Worm (Caenorhabditis elegans) whole organism, late embryonic: Measurements from ENCODE around the gene atg-7.

Experiments
- C08G9.2 ChIP-seq: sonication (generic microtip); optimal IDR thresholded peaks from 2 replicates; lab custom pipeline; 2016; ENCODE audit warnings: mild to moderate bottlenecking, missing genetic modification characterization, moderate library complexity, missing compliant biosample characterization
- F13H6.1 ChIP-seq: sonication (generic microtip); optimal IDR thresholded peaks from 2 replicates; lab custom pipeline; 2016; ENCODE audit warnings: missing genetic modification characterization, missing compliant biosample characterization
- K02D7.2 ChIP-seq: sonication (generic microtip); optimal IDR thresholded peaks from 2 replicates; lab custom pipeline; 2017; ENCODE audit warnings: mild to moderate bottlenecking, missing genetic modification characterization, missing compliant biosample characterization
- T23F11.4 ChIP-seq: fragments of 200-800 bp; sonication (Bioruptor generic); optimal IDR thresholded peaks from 2 replicates; lab custom pipeline; 2018; ENCODE audit warnings: mild to moderate bottlenecking, missing genetic modification characterization, missing compliant biosample characterization
- ceh-14 ChIP-seq: sonication (generic microtip); optimal IDR thresholded peaks from 2 replicates; lab custom pipeline; 2016; ENCODE audit warnings: missing genotype, missing genetic modification characterization, missing compliant biosample characterization
- ceh-18 ChIP-seq: sonication (generic microtip); optimal IDR thresholded peaks from 2 replicates; lab custom pipeline; 2016; ENCODE audit warnings: missing genetic modification characterization, missing compliant biosample characterization
- ceh-19 ChIP-seq: fragments of 200-800 bp; sonication (Bioruptor generic); optimal IDR thresholded peaks from 2 replicates; lab custom pipeline; 2018; ENCODE audit warnings: mild to moderate bottlenecking, missing genetic modification characterization, missing compliant biosample characterization
- ceh-2 ChIP-seq: sonication (generic microtip); optimal IDR thresholded peaks from 2 replicates; lab custom pipeline; 2016; ENCODE audit warnings: missing genotype, missing genetic modification characterization, missing compliant biosample characterization
- ceh-22 ChIP-seq: sonication (generic microtip); optimal IDR thresholded peaks from 2 replicates; lab custom pipeline; 2017; ENCODE audit warnings: missing biosample characterization, missing genetic modification characterization
- ceh-24 ChIP-seq: sonication (generic microtip); optimal IDR thresholded peaks from 2 replicates; lab custom pipeline; 2016; ENCODE audit warnings: mild to moderate bottlenecking, missing genetic modification characterization, missing compliant biosample characterization
- ceh-30 ChIP-seq: fragments of 150-350 bp; optimal IDR thresholded peaks from 2 replicates; lab custom pipeline; 2014; ENCODE audit warnings: missing biosample characterization, missing genetic modification characterization
- ceh-31 ChIP-seq: sonication (generic microtip); optimal IDR thresholded peaks from 2 replicates; lab custom pipeline; 2016; ENCODE audit warnings: missing genetic modification characterization, missing compliant biosample characterization
- ceh-34 ChIP-seq: sonication (generic microtip); optimal IDR thresholded peaks from 2 replicates; lab custom pipeline; 2016; ENCODE audit warnings: mild to moderate bottlenecking, missing genetic modification characterization, missing compliant biosample characterization
- ceh-6 ChIP-seq: fragments of 200-800 bp; sonication (Bioruptor generic); optimal IDR thresholded peaks from 2 replicates; lab custom pipeline; 2018; ENCODE audit warnings: mild to moderate bottlenecking, missing genetic modification characterization, missing compliant biosample characterization
- ceh-9 ChIP-seq: sonication (generic microtip); optimal IDR thresholded peaks from 2 replicates; lab custom pipeline; 2016; ENCODE audit warnings: mild to moderate bottlenecking, missing genetic modification characterization, inconsistent platforms, missing compliant biosample characterization
- che-1 ChIP-seq: sonication (generic microtip); optimal IDR thresholded peaks from 2 replicates; lab custom pipeline; 2016; ENCODE audit warnings: mild to moderate bottlenecking, missing genetic modification characterization, missing compliant biosample characterization
- dmd-4 ChIP-seq: sonication (generic microtip); optimal IDR thresholded peaks from 2 replicates; lab custom pipeline; 2016; ENCODE audit warnings: borderline replicate concordance, missing genetic modification characterization, missing compliant biosample characterization
- dve-1 ChIP-seq: sonication (generic microtip); optimal IDR thresholded peaks from 2 replicates; lab custom pipeline; 2017; ENCODE audit warnings: antibody characterized with exemption, mild to moderate bottlenecking, missing genetic modification characterization, missing compliant biosample characterization
- elt-2 ChIP-seq: sonication (generic microtip); optimal IDR thresholded peaks from 2 replicates; lab custom pipeline; 2016; ENCODE audit warnings: missing genetic modification reagents, missing genetic modification characterization, missing compliant biosample characterization
- ets-4 ChIP-seq: sonication (generic microtip); optimal IDR thresholded peaks from 2 replicates; lab custom pipeline; 2016; ENCODE audit warnings: missing genetic modification characterization, missing compliant biosample characterization
- fax-1 ChIP-seq: sonication (generic microtip); optimal IDR thresholded peaks from 2 replicates; lab custom pipeline; 2016; ENCODE audit warnings: missing genotype, missing genetic modification characterization, missing compliant biosample characterization
- fkh-10 ChIP-seq: fragments of 150-350 bp; optimal IDR thresholded peaks from 2 replicates; lab custom pipeline; 2014; ENCODE audit warnings: missing biosample characterization, missing genetic modification reagents, missing genetic modification characterization
- fkh-6 ChIP-seq: sonication (generic microtip); optimal IDR thresholded peaks from 2 replicates; lab custom pipeline; 2016; ENCODE audit warnings: missing genetic modification characterization, missing compliant biosample characterization
- gmeb-2 ChIP-seq: sonication (generic microtip); optimal IDR thresholded peaks from 2 replicates; lab custom pipeline; 2016; ENCODE audit warnings: missing genetic modification characterization, inconsistent platforms, missing compliant biosample characterization
- hlh-13 ChIP-seq: fragments of 200-800 bp; sonication (Bioruptor generic); optimal IDR thresholded peaks from 2 replicates; lab custom pipeline; 2018; ENCODE audit warnings: mild to moderate bottlenecking, missing genetic modification characterization, missing compliant biosample characterization
- hlh-15 ChIP-seq: sonication (generic microtip); optimal IDR thresholded peaks from 2 replicates; lab custom pipeline; 2016; ENCODE audit warnings: missing genetic modification characterization, missing compliant biosample characterization
- hlh-30 ChIP-seq: sonication (generic microtip); optimal IDR thresholded peaks from 2 replicates; lab custom pipeline; 2017; ENCODE audit warnings: antibody characterized with exemption, missing genetic modification characterization, missing compliant biosample characterization; ENCODE audit not compliant: insufficient read depth
- hlh-8 ChIP-seq: sonication (generic microtip); optimal IDR thresholded peaks from 2 replicates; lab custom pipeline; 2016; ENCODE audit warnings: missing genotype, missing genetic modification characterization, missing compliant biosample characterization
- lim-6 ChIP-seq: sonication (generic microtip); optimal IDR thresholded peaks from 2 replicates; lab custom pipeline; 2016; ENCODE audit warnings: missing genetic modification characterization, missing compliant biosample characterization
- mec-3 ChIP-seq: sonication (generic microtip); optimal IDR thresholded peaks from 2 replicates; lab custom pipeline; 2016; ENCODE audit warnings: borderline replicate concordance, missing genetic modification characterization, missing compliant biosample characterization
- nfya-1 ChIP-seq: sonication (generic microtip); optimal IDR thresholded peaks from 2 replicates; lab custom pipeline; 2017; ENCODE audit warnings: missing genetic modification characterization, mild to moderate bottlenecking, missing compliant biosample characterization, antibody characterized with exemption, moderate library complexity
- nhr-11 ChIP-seq: fragments of 150-350 bp; optimal IDR thresholded peaks from 2 replicates; lab custom pipeline; 2014; ENCODE audit warnings: missing biosample characterization, missing genetic modification characterization
- pat-9 ChIP-seq: fragments of 200-800 bp; sonication (Bioruptor generic); optimal IDR thresholded peaks from 2 replicates; lab custom pipeline; 2018; ENCODE audit warnings: mild to moderate bottlenecking, missing genetic modification characterization, moderate library complexity, missing compliant biosample characterization
- pax-1 ChIP-seq: fragments of 150-350 bp; optimal IDR thresholded peaks from 2 replicates; lab custom pipeline; 2014; ENCODE audit warnings: missing biosample characterization, missing genetic modification characterization
- pha-2 ChIP-seq: sonication (generic microtip); optimal IDR thresholded peaks from 2 replicates; lab custom pipeline; 2017; ENCODE audit warnings: mild to moderate bottlenecking, missing genetic modification characterization, missing compliant biosample characterization
- pha-4 ChIP-seq: fragments of 150-350 bp; optimal IDR thresholded peaks from 2 replicates; lab custom pipeline; 2018; ENCODE audit warnings: missing biosample characterization, missing genetic modification reagents, missing genetic modification characterization
- pros-1 ChIP-seq: fragments of 150-350 bp; optimal IDR thresholded peaks from 2 replicates; lab custom pipeline; 2014; ENCODE audit warnings: missing biosample characterization, missing genetic modification reagents, missing genetic modification characterization
- ref-2 ChIP-seq: sonication (generic microtip); optimal IDR thresholded peaks from 2 replicates; lab custom pipeline; 2016; ENCODE audit warnings: missing genetic modification characterization, missing compliant biosample characterization
- rnt-1 ChIP-seq: sonication (generic microtip); optimal IDR thresholded peaks from 2 replicates; lab custom pipeline; 2016; ENCODE audit warnings: missing genetic modification characterization, missing compliant biosample characterization
- sdc-2 ChIP-seq: sonication (generic microtip); optimal IDR thresholded peaks from 2 replicates; lab custom pipeline; 2016; ENCODE audit warnings: missing genotype, missing genetic modification characterization, missing compliant biosample characterization
- sox-2 ChIP-seq: fragments of 200-800 bp; sonication (Bioruptor generic); IDR thresholded peaks from 2 replicates; pipeline ENCODE4 v1.3.6; 2022; ENCODE audit warnings: missing genetic modification reagents, missing genetic modification characterization, missing compliant biosample characterization
- sox-4 ChIP-seq: sonication (generic microtip); optimal IDR thresholded peaks from 2 replicates; lab custom pipeline; 2017; ENCODE audit warnings: mild to moderate bottlenecking, missing genetic modification characterization, inconsistent platforms, missing compliant biosample characterization
- tbx-2 ChIP-seq: sonication (generic microtip); optimal IDR thresholded peaks from 2 replicates; lab custom pipeline; 2016; ENCODE audit warnings: missing genetic modification characterization, missing compliant biosample characterization
- tbx-7 ChIP-seq: sonication (generic microtip); optimal IDR thresholded peaks from 2 replicates; lab custom pipeline; 2016; ENCODE audit warnings: missing genotype, missing genetic modification characterization, missing compliant biosample characterization
- ttx-3 ChIP-seq: sonication (generic microtip); optimal IDR thresholded peaks from 2 replicates; lab custom pipeline; 2016; ENCODE audit warnings: missing genetic modification reagents, missing genetic modification characterization, missing compliant biosample characterization
- unc-3 ChIP-seq, 2 experiments: fragments of 200-800 bp in 1 of 2; sonication (Bioruptor generic) in 1 of 2; sonication (generic microtip) in 1 of 2; conservative IDR thresholded peaks in 1 of 2; optimal IDR thresholded peaks in 1 of 2; 2 replicates each; pipeline versions ENCODE4 v1.3.6 to Lab custom; 2016 to 2022; ENCODE audit warnings: missing compliant biosample characterization in 2 of 2, missing genetic modification characterization in 2 of 2, missing genetic modification reagents in 1 of 2
- unc-42 ChIP-seq: sonication (generic microtip); optimal IDR thresholded peaks from 2 replicates; lab custom pipeline; 2016; ENCODE audit warnings: missing genotype, missing genetic modification characterization, missing compliant biosample characterization
- unc-55 ChIP-seq: sonication (generic microtip); optimal IDR thresholded peaks from 2 replicates; lab custom pipeline; 2017; ENCODE audit warnings: missing biosample characterization, missing genetic modification reagents, missing genetic modification characterization
- zip-5 ChIP-seq: sonication (generic microtip); optimal IDR thresholded peaks from 2 replicates; lab custom pipeline; 2016; ENCODE audit warnings: missing genetic modification characterization, missing compliant biosample characterization

Gene atg-7

DNA sequence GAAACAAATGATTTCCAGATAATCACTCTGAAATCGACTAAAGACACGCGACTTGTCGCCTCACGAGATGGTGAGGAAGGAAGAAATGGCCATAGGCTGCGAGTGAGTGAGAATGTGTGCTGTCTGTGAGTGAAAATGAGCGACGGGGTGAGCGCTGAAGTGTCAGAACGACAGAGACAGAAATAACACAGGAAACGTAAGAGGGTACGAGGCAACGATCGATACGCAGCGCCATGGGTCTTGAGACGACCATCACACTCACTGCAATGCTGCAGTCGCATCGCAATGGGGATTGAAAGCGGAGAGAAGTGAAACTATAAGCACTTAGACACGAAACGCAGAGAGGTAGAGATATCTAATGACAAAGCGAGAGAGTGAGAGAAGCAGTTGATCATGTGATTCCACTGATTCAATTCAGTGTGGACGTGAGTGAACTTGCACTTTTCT lies 2.0 kb upstream of the atg-7 start (continued):
- TF ChIP-seq che-1 (tag; lab: Kevin White, UChicago) (no peak), pha-4 (tag; lab: Kevin White, UChicago) (no peak), nfya-1 (tag; lab: Kevin White, UChicago) (peak; percentile 97), rnt-1 (tag; lab: Kevin White, UChicago) (peak; percentile 84), C08G9.2 (tag; lab: Kevin White, UChicago) (peak; percentile 40), pax-1 (tag; lab: Kevin White, UChicago) (no peak), ceh-9 (tag; lab: Kevin White, UChicago) (no peak), ets-4 (tag; lab: Kevin White, UChicago) (peak; percentile 75), ceh-24 (tag; lab: Kevin White, UChicago) (no peak), pha-2 (tag; lab: Kevin White, UChicago) (no peak), ceh-2 (peak; percentile 81), ref-2 (tag; lab: Kevin White, UChicago) (peak; percentile 75), unc-55 (peak; percentile 85), unc-42 (tag; lab: Kevin White, UChicago) (peak; percentile 96), hlh-8 (tag; lab: Kevin White, UChicago) (peak; percentile 66), pros-1 (tag; lab: Kevin White, UChicago) (peak; percentile 93), gmeb-2 (tag; lab: Kevin White, UChicago) (no peak), fkh-10 (GFP tag; lab: Kevin White, UChicago) (no peak), hlh-15 (no peak), F13H6.1 (peak; percentile 42), hlh-30 (tag; lab: Kevin White, UChicago) (peak; percentile 97), dve-1 (peak; percentile 83), sdc-2 (tag; lab: Kevin White, UChicago) (peak; percentile 43), zip-5 (tag; lab: Kevin White, UChicago) (no peak), tbx-7 (no peak), T23F11.4 (GFP tag; lab: Kevin White, UChicago) (no peak), ceh-19 (peak; percentile 64), nhr-11 (tag; lab: Kevin White, UChicago) (no peak), ceh-31 (tag; lab: Kevin White, UChicago) (peak; percentile 94), ceh-34 (peak; percentile 95), ceh-22 (tag; lab: Kevin White, UChicago) (peak; percentile 48), ceh-14 (tag; lab: Kevin White, UChicago) (peak; percentile 82), ceh-18 (tag; lab: Kevin White, UChicago) (peak; percentile 94), elt-2 (tag; lab: Kevin White, UChicago) (no peak), K02D7.2 (tag; lab: Kevin White, UChicago) (no peak), pat-9 (no peak), sox-4 (tag; lab: Kevin White, UChicago) (no peak), ttx-3 (tag; lab: Kevin White, UChicago) (no peak), dmd-4 (no peak), tbx-2 (peak; percentile 94), fkh-6 (tag; lab: Kevin White, UChicago) (peak; percentile 24), sox-2 (GFP tag; lab: Robert Waterston, UW) (no peak), lim-6 (tag; lab: Kevin White, UChicago) (peak; percentile 56), fax-1 (tag; lab: Kevin White, UChicago) (peak; percentile 45), unc-3 (GFP tag; conservative IDR thresholded peaks at IDR 0.05; lab: Robert Waterston, UW) (no peak), unc-3 (tag; optimal IDR thresholded peaks at IDR 0.05; lab: Kevin White, UChicago) (peak; percentile 40), ceh-30 (tag; lab: Kevin White, UChicago) (peak; percentile 79), hlh-13 (GFP tag; lab: Kevin White, UChicago) (no peak), mec-3 (peak; percentile 18), ceh-6 (GFP tag; lab: Kevin White, UChicago) (no peak)
- TF ChIP-seq, all 69 proteins: peak for 34
